Fruit fly (Drosophila melanogaster) whole organism, embryonic: Measurements from ENCODE around the gene Teh1.

Source experiments
- Ada2b ChIP-seq: fragments of 200-800 bp; sonication (Bioruptor generic); IDR thresholded peaks from 2 replicates; pipeline ENCODE4 v1.3.6; 2022; ENCODE audit warnings: missing biosample characterization, missing genetic modification characterization
- C15 ChIP-seq: fragments of 200-800 bp; sonication (Bioruptor generic); IDR thresholded peaks from 3 replicates; pipeline ENCODE4 v1.3.6; 2022; ENCODE audit warnings: missing biosample characterization, missing genetic modification characterization
- CG10979 ChIP-seq: fragments of 200-800 bp; sonication (Bioruptor generic); optimal IDR thresholded peaks from 2 replicates; lab custom pipeline; 2018; ENCODE audit warnings: missing biosample characterization, mild to moderate bottlenecking, missing genetic modification characterization, moderate library complexity
- CG12155 ChIP-seq: fragments of 200-800 bp; sonication (Bioruptor generic); optimal IDR thresholded peaks from 3 replicates; lab custom pipeline; 2016; ENCODE audit warnings: missing biosample characterization, missing genetic modification characterization
- CG14710 ChIP-seq: fragments of 200-800 bp; sonication (Bioruptor generic); optimal IDR thresholded peaks from 3 replicates; lab custom pipeline; 2019; ENCODE audit warnings: missing biosample characterization, mild to moderate bottlenecking, missing genetic modification characterization, moderate library complexity
- CG30431 ChIP-seq: fragments of 200-800 bp; sonication (Bioruptor generic); optimal IDR thresholded peaks from 2 replicates; lab custom pipeline; 2017; ENCODE audit warnings: missing biosample characterization, missing genetic modification characterization
- CG5180 ChIP-seq: fragments of 200-800 bp; sonication (Bioruptor generic); optimal IDR thresholded peaks from 3 replicates; lab custom pipeline; 2017; ENCODE audit warnings: missing biosample characterization, missing genetic modification characterization, mild to moderate bottlenecking, moderate library complexity, missing genetic modification reagents
- CG6791 ChIP-seq: fragments of 200-800 bp; sonication (Bioruptor generic); IDR thresholded peaks from 3 replicates; pipeline ENCODE4 v1.3.6; 2022; ENCODE audit warnings: missing biosample characterization, missing genetic modification characterization; ENCODE audit not compliant: partially characterized antibody
- CG8765 ChIP-seq: fragments of 200-800 bp; sonication (Bioruptor generic); IDR thresholded peaks from 2 replicates; pipeline ENCODE4 v1.3.6; 2022; ENCODE audit warnings: missing biosample characterization, missing genetic modification characterization
- D19A ChIP-seq: fragments of 200-800 bp; optimal IDR thresholded peaks from 3 replicates; lab custom pipeline; 2019; ENCODE audit warnings: missing biosample characterization, mild to moderate bottlenecking, missing genetic modification characterization, moderate library complexity
- Elba2 ChIP-seq: fragments of 200-800 bp; sonication (Bioruptor generic); optimal IDR thresholded peaks from 3 replicates; lab custom pipeline; 2016; ENCODE audit warnings: missing biosample characterization, missing genetic modification characterization
- Ets65A ChIP-seq: fragments of 200-800 bp; sonication (Bioruptor generic); peaks from one replicate; lab custom pipeline; 2016; ENCODE audit warnings: missing biosample characterization, missing genetic modification characterization
- Oli ChIP-seq: fragments of 200-800 bp; sonication (Bioruptor generic); optimal IDR thresholded peaks from 2 replicates; lab custom pipeline; 2018; ENCODE audit warnings: missing biosample characterization, mild to moderate bottlenecking, missing genetic modification characterization, moderate library complexity
- Pdp1 ChIP-seq, 2 experiments: fragments of 200-800 bp; sonication (Bioruptor generic); optimal IDR thresholded peaks; 3 replicates each; lab custom pipeline; 2016; ENCODE audit warnings: missing biosample characterization in 2 of 2, missing genetic modification characterization in 2 of 2, mild to moderate bottlenecking in 1 of 2, moderate library complexity in 1 of 2
- Ravus ChIP-seq: fragments of 200-800 bp; sonication (Bioruptor generic); IDR thresholded peaks from 2 replicates; pipeline ENCODE4 v1.3.6; 2022; ENCODE audit warnings: missing biosample characterization, missing genetic modification characterization
- abd-A ChIP-seq: fragments of 200-800 bp; sonication (Bioruptor generic); optimal IDR thresholded peaks from 3 replicates; lab custom pipeline; 2019; ENCODE audit warnings: missing biosample characterization, mild to moderate bottlenecking, missing genetic modification characterization, moderate library complexity
- cg ChIP-seq: fragments of 200-800 bp; sonication (Bioruptor generic); optimal IDR thresholded peaks from 3 replicates; lab custom pipeline; 2019; ENCODE audit warnings: missing biosample characterization, mild to moderate bottlenecking, missing genetic modification characterization, moderate library complexity
- ci ChIP-seq: fragments of 200-800 bp; sonication (Bioruptor generic); IDR thresholded peaks from 3 replicates; pipeline ENCODE4 v1.3.6; 2022; ENCODE audit warnings: missing biosample characterization, missing genetic modification characterization
- corto ChIP-seq: fragments of 200-800 bp; sonication (Bioruptor generic); optimal IDR thresholded peaks from 2 replicates; lab custom pipeline; 2016; ENCODE audit warnings: missing biosample characterization, mild to moderate bottlenecking, missing genetic modification characterization, moderate library complexity
- crol ChIP-seq: fragments of 200-800 bp; sonication (Bioruptor generic); IDR thresholded peaks from 2 replicates; pipeline ENCODE4 v1.3.6; 2022; ENCODE audit warnings: missing biosample characterization, missing genetic modification characterization
- crp ChIP-seq, 2 experiments: fragments of 200-800 bp; sonication (Bioruptor generic); optimal IDR thresholded peaks; 2 replicates in 1 of 2; 3 replicates in 1 of 2; lab custom pipeline; 2017; ENCODE audit warnings: missing biosample characterization in 2 of 2, missing genetic modification characterization in 2 of 2, mild to moderate bottlenecking in 1 of 2, moderate library complexity in 1 of 2
- cwo ChIP-seq: fragments of 200-800 bp; sonication (Bioruptor generic); optimal IDR thresholded peaks from 3 replicates; lab custom pipeline; 2017; ENCODE audit warnings: missing biosample characterization, missing genetic modification characterization, mild to moderate bottlenecking, moderate library complexity, missing genetic modification reagents
- dpn ChIP-seq, 2 experiments: fragments of 200-800 bp; sonication (Bioruptor generic); optimal IDR thresholded peaks; 3 replicates each; lab custom pipeline; 2016; ENCODE audit warnings: missing biosample characterization in 2 of 2, missing genetic modification characterization in 2 of 2
- en ChIP-seq: fragments of 200-800 bp; sonication (Bioruptor generic); optimal IDR thresholded peaks from 2 replicates; lab custom pipeline; 2016; ENCODE audit warnings: missing biosample characterization, missing genetic modification characterization
- kni ChIP-seq: fragments of 200-800 bp; sonication (Bioruptor generic); optimal IDR thresholded peaks from 3 replicates; lab custom pipeline; 2017; ENCODE audit warnings: mild to moderate bottlenecking, missing biosample characterization, missing genetic modification reagents, missing genetic modification characterization
- lbe ChIP-seq: fragments of 200-800 bp; sonication (Bioruptor generic); optimal IDR thresholded peaks from 2 replicates; lab custom pipeline; 2016; ENCODE audit warnings: missing biosample characterization, mild to moderate bottlenecking, missing genetic modification characterization
- lov ChIP-seq, 2 experiments: fragments of 200-800 bp in 1 of 2; fragments of >200 bp in 1 of 2; sonication (Bioruptor generic) in 1 of 2; IDR thresholded peaks in 1 of 2; optimal IDR thresholded peaks in 1 of 2; 2 replicates in 1 of 2; 3 replicates in 1 of 2; pipeline versions ENCODE4 v1.3.6 to Lab custom; 2017 to 2022; ENCODE audit warnings: missing biosample characterization in 1 of 2, missing genetic modification characterization in 1 of 2
- sd ChIP-seq: fragments of 200-800 bp; sonication (Bioruptor generic); optimal IDR thresholded peaks from 3 replicates; lab custom pipeline; 2018; ENCODE audit warnings: missing biosample characterization, mild to moderate bottlenecking, missing genetic modification characterization, moderate library complexity
- sr ChIP-seq: fragments of 200-800 bp; sonication (Bioruptor generic); IDR thresholded peaks from 3 replicates; pipeline ENCODE4 v1.3.6; 2022; ENCODE audit warnings: missing biosample characterization, missing genetic modification characterization
- zf30C ChIP-seq: fragments of 200-800 bp; sonication (Bioruptor generic); optimal IDR thresholded peaks from 3 replicates; lab custom pipeline; 2018; ENCODE audit warnings: missing biosample characterization, mild to moderate bottlenecking, missing genetic modification characterization

Teh1 gene

DNA sequence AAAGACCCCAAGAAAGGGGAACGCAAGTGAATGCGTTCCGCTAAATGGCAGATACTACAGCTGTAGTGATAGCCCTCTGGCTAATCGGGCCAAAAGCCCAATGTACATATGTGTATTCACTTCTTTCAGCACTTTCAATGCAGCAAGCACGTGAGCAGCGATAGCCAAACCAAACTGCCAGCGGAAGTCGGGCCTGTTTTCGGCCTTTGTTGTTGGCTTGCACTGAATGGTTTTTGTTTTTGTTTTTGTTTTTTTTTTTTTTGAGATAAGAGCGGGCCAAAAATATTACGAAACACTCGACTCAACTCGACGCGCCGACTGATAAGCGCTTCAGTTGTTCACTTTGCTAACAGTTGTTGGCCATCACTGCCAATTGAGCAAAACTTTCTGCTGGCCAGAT, 49.4 kb upstream of the Teh1 start:
- TF ChIP-seq cwo (GFP tag; lab: Kevin White, UChicago), result peak; percentile 46
- TF ChIP-seq Oli (tag; lab: Kevin White, UChicago), result no peak
- 0 out of 3 replicates have a peak, but pooled peaks have one; percentile 36 for TF ChIP-seq ci (GFP tag; lab: Robert Waterston, UW)
- no peak for TF ChIP-seq kni (GFP tag; lab: Kevin White, UChicago)
- TF ChIP-seq Pdp1 (GFP tag; optimal IDR thresholded peaks at IDR 0.05; lab: Kevin White, UChicago), result peak in 1 of 2 experiments; percentile 56

DNA sequence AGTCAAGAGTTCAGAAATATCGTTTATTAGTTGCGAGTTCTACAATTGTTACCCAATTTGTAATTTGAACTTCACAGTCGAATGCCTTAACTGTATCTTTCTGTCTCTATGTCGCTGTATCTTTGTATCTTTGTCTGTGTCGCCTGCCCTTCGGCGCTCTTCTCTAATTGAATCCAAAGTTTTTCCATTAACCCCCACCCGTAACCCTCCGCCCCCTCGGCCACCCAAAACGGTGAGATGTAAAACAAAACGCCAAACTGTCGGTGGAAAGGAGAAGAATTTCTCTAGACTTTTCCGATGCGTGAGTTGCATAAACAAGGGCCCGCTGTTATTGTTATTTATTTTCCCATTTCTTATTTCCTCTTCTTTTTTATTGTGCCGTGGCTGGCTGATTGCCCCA, 47.8 kb upstream of the Teh1 start:
- TF ChIP-seq kni (GFP tag; lab: Kevin White, UChicago) (peak; percentile 76), CG10979 (tag; lab: Kevin White, UChicago) (no peak), abd-A (tag; lab: Kevin White, UChicago) (peak; percentile 32), crol (GFP tag; lab: Robert Waterston, UW) (peak; percentile 63), CG30431 (no peak), CG6791 (GFP tag; lab: Robert Waterston, UW) (0 out of 3 replicates have a peak, but pooled peaks have one; percentile 28), CG8765 (no peak)

DNA sequence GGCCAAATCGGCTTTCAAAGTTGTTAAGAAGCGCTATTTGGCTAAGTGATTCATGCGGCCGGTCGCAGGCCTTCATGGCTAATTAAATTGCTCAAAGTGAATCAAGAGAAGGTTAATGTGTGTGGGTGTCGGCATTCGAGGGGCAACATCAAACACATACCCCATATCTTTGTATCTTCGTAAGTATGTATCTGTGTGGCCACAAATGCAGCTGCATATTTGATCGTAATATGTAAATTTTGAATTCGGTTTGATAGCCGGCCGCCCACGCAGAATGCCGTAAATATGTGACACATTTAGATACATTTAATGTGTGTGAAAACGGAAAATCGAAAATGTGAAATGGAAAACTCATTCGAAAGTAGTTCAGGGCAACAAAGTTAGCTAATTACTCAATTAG, 46.4 kb upstream of the Teh1 start:
- TF ChIP-seq cg (GFP tag; lab: Kevin White, UChicago) (peak; percentile 22), C15 (GFP tag; lab: Robert Waterston, UW) (no peak), Elba2 (GFP tag; lab: Kevin White, UChicago) (no peak), sd (tag; lab: Kevin White, UChicago) (peak; percentile 79), crp (GFP tag; optimal IDR thresholded peaks at IDR 0.05; lab: Kevin White, UChicago) (no peak), sr (GFP tag; lab: Robert Waterston, UW) (peak; percentile 87), Ravus (GFP tag; lab: Robert Waterston, UW) (no peak), Ada2b (GFP tag; lab: Robert Waterston, UW) (no peak), CG5180 (GFP tag; lab: Kevin White, UChicago) (no peak), abd-A (tag; lab: Kevin White, UChicago) (peak; percentile 5)

DNA sequence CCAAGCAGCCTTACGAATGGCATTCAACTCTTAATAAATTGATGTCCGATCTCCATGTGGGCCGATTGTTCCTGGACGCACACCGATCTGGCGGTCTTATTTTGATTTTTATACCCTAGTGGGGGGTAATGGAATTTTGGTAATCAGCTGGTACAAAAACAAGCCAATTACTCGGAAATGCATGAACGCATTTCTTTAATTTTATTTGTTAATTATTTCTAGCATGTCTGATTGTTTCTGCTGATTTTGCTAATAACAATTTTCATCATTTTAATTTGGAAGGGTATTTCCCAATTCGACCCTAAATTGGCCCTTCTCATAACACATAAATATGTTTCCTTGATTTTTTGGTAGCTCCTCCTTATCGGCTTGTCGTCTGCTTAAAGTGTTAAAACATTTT, 45.5 kb upstream of the Teh1 start:
- TF ChIP-seq CG12155 (GFP tag; lab: Kevin White, UChicago), result no peak
- TF ChIP-seq en, result no peak
- TF ChIP-seq dpn (GFP tag; optimal IDR thresholded peaks at IDR 0.05; lab: Kevin White, UChicago), result no peak
- peak; percentile 9 for TF ChIP-seq corto (GFP tag; lab: Kevin White, UChicago)
- peak; percentile 27 for TF ChIP-seq D19A (tag; lab: Kevin White, UChicago)
- peak; percentile 4 for TF ChIP-seq lbe

DNA sequence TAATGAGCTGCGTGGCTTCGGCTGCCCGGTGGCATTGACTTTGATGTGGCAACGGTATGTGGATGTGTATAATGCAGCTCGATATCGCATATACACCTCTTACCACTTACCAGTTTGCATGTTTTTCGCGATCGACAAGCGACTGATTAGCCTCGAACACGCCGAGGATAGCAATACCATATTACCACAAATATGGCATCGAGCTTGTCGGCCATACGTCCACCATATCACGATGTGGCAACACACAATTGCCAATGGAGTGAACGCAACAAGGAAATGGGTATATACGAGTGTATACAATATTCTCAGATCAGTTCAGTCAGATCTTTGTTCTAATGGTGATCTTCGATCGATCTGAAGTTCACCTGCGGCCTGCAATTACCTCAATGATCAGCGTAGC, 43.9 kb upstream of the Teh1 start:
- no peak for TF ChIP-seq zf30C (GFP tag; lab: Kevin White, UChicago)
- TF ChIP-seq Ets65A, result peak; percentile 67
- TF ChIP-seq, all 482 proteins: peak for 1

DNA sequence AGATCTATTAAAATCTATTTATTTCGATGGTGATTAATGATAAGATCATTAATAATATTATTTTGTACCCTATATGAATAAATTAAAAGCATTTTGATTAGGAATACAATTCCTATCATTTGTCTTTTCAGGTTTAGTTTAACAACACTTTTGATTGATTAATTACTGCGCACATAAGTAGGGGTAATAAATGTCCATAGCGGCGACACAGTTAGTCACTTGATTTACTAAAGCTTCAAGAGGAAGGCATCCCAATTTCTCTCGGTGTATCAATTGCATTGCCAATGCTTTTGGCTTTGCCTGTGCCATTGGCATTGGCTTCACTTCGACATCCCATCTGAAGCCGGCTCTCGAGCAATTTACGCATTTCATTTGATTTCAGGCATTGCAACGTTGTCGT, 42.9 kb upstream of the Teh1 start:
- TF ChIP-seq lov (optimal IDR thresholded peaks at IDR 0.05; lab: Kevin White, UChicago) (no peak), lov (GFP tag; IDR thresholded peaks at IDR 0.05; lab: Robert Waterston, UW) (0 out of 3 replicates have a peak, but pooled peaks have one; percentile 17), CG14710 (tag; lab: Kevin White, UChicago) (no peak)
